Worm (Caenorhabditis elegans): ENCODE data around the gene R01B10.2.

DNA sequence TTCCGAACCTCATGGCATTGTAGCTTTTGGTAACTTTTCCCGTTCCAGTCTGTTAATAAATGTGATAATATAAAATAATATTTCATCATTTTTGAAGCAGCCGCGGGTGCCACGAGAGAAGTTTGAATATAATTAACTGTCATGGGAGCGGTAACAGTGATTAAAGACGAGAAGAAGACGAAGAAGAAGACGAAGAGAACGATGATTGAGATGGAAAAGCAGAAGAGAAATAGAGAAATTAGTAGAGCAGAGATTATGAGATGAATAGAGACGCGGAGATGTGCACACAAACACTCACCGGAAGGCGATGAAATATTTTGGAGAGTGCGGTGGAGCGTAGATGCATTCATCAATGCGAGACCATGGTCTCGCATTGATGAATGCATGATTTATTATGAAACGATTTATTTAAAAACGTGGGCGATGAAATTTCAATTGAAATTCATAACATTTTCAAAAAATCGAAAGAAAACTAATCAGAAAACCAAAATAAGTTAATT is 12.0 kb upstream of the R01B10.2 start, which contains the start of gene seip-1:
- TF ChIP-seq ceh-9 (tag; optimal IDR thresholded peaks at IDR 0.05) (no peak), dmd-4 (tag; optimal IDR thresholded peaks at IDR 0.05; ENCODE audit: borderline replicate concordance) (no peak), fkh-10 (GFP tag; optimal IDR thresholded peaks at IDR 0.05) (no peak), pag-3 (tag; optimal IDR thresholded peaks at IDR 0.05; ENCODE audit: borderline replicate concordance) (no peak)

Data from whole organism, late embryonic.